Fruit fly (Drosophila melanogaster) whole organism, embryonic: ENCODE data around the gene Shawn.
A peak's percentile ranks its signal among the peaks of the same experiment; 100 is the strongest.

Source experiments
- Bteb2 ChIP-seq: fragments of 200-800 bp; sonication (Bioruptor generic); optimal IDR thresholded peaks from 2 replicates; lab custom pipeline; 2016; ENCODE audit warnings: missing biosample characterization, missing genetic modification characterization
- CG10147 ChIP-seq: fragments of 200-800 bp; sonication (Bioruptor generic); optimal IDR thresholded peaks from 2 replicates; lab custom pipeline; 2019; ENCODE audit warnings: missing biosample characterization, mild to moderate bottlenecking, missing genetic modification characterization, moderate library complexity
- CG10267 ChIP-seq: fragments of 200-800 bp; sonication (Bioruptor generic); optimal IDR thresholded peaks from 2 replicates; lab custom pipeline; 2018; ENCODE audit warnings: missing biosample characterization, mild to moderate bottlenecking, missing genetic modification characterization, moderate library complexity
- CG10462 ChIP-seq: fragments of 200-800 bp; sonication (Bioruptor generic); optimal IDR thresholded peaks from 2 replicates; lab custom pipeline; 2016; ENCODE audit warnings: missing biosample characterization, missing genetic modification characterization
- CG12236 ChIP-seq: fragments of 200-800 bp; sonication (Bioruptor generic); optimal IDR thresholded peaks from 2 replicates; lab custom pipeline; 2016; ENCODE audit warnings: missing biosample characterization, missing genetic modification characterization
- CG14667 ChIP-seq: fragments of 200-800 bp; sonication (Bioruptor generic); IDR thresholded peaks from 2 replicates; pipeline ENCODE4 v1.3.6; 2022; ENCODE audit warnings: missing biosample characterization, missing genetic modification characterization
- CG15514 ChIP-seq: fragments of 200-800 bp; sonication (Bioruptor generic); optimal IDR thresholded peaks from 3 replicates; lab custom pipeline; 2017; ENCODE audit warnings: missing biosample characterization, missing genetic modification characterization, mild to moderate bottlenecking, moderate library complexity, missing genetic modification reagents
- CG16813 ChIP-seq: fragments of 200-800 bp; sonication (Bioruptor generic); IDR thresholded peaks from 3 replicates; pipeline ENCODE4 v1.3.6; 2022; ENCODE audit warnings: missing biosample characterization, missing genetic modification characterization; ENCODE audit not compliant: partially characterized antibody
- CG16815 ChIP-seq: fragments of 200-800 bp; sonication (Bioruptor generic); optimal IDR thresholded peaks from 3 replicates; lab custom pipeline; 2017; ENCODE audit warnings: missing biosample characterization, mild to moderate bottlenecking, missing genetic modification characterization
- CG1792 ChIP-seq: fragments of 200-800 bp; sonication (Bioruptor generic); optimal IDR thresholded peaks from 2 replicates; lab custom pipeline; 2016; ENCODE audit warnings: missing biosample characterization, missing genetic modification characterization
- CG18599 ChIP-seq: fragments of 200-800 bp; sonication (Bioruptor generic); optimal IDR thresholded peaks from 3 replicates; lab custom pipeline; 2017; ENCODE audit warnings: missing biosample characterization, missing genetic modification characterization, mild to moderate bottlenecking, moderate library complexity, missing genetic modification reagents
- CG2889 ChIP-seq: fragments of 200-800 bp; sonication (Bioruptor generic); IDR thresholded peaks from 3 replicates; pipeline ENCODE4 v1.3.6; 2022; ENCODE audit warnings: missing biosample characterization, missing genetic modification characterization
- CG30020 ChIP-seq: fragments of 200-800 bp; optimal IDR thresholded peaks from 2 replicates; lab custom pipeline; 2019; ENCODE audit warnings: missing biosample characterization, mild to moderate bottlenecking, missing genetic modification characterization, moderate library complexity
- CG31441 ChIP-seq: fragments of 200-800 bp; sonication (Bioruptor generic); IDR thresholded peaks from 2 replicates; pipeline ENCODE4 v1.3.6; 2022; ENCODE audit warnings: missing biosample characterization, missing genetic modification characterization
- CG4404 ChIP-seq: fragments of 200-800 bp; sonication (Bioruptor generic); IDR thresholded peaks from 2 replicates; pipeline ENCODE4 v1.3.6; 2022; ENCODE audit warnings: missing biosample characterization, missing genetic modification characterization
- CG5953 ChIP-seq: fragments of 200-800 bp; sonication (Bioruptor generic); IDR thresholded peaks from 2 replicates; pipeline ENCODE4 v1.3.6; 2022; ENCODE audit warnings: missing biosample characterization, missing genetic modification characterization
- CG6272 ChIP-seq: fragments of 200-800 bp; sonication (Bioruptor generic); IDR thresholded peaks from 2 replicates; pipeline ENCODE4 v1.3.6; 2022; ENCODE audit warnings: missing biosample characterization, missing genetic modification characterization
- CG8765 ChIP-seq: fragments of 200-800 bp; sonication (Bioruptor generic); IDR thresholded peaks from 2 replicates; pipeline ENCODE4 v1.3.6; 2022; ENCODE audit warnings: missing biosample characterization, missing genetic modification characterization
- CG9609 ChIP-seq: fragments of 200-800 bp; sonication (Bioruptor generic); optimal IDR thresholded peaks from 3 replicates; lab custom pipeline; 2016; ENCODE audit warnings: missing biosample characterization, missing genetic modification characterization
- CoRest ChIP-seq: fragments of 200-800 bp; sonication (Bioruptor generic); optimal IDR thresholded peaks from 3 replicates; lab custom pipeline; 2018; ENCODE audit warnings: missing biosample characterization, mild to moderate bottlenecking, missing genetic modification characterization, moderate library complexity
- Dp ChIP-seq: fragments of 200-800 bp; sonication (Bioruptor generic); optimal IDR thresholded peaks from 2 replicates; lab custom pipeline; 2018; ENCODE audit warnings: missing biosample characterization, mild to moderate bottlenecking, missing genetic modification characterization, moderate library complexity
- GATAe ChIP-seq: fragments of 200-800 bp; sonication (Bioruptor generic); conservative IDR thresholded peaks from 2 replicates; pipeline ENCODE4 v1.3.6; 2022; ENCODE audit warnings: missing biosample characterization, missing genetic modification characterization
- HHEX ChIP-seq: fragments of 200-800 bp; sonication (Bioruptor generic); optimal IDR thresholded peaks from 3 replicates; lab custom pipeline; 2017; ENCODE audit warnings: missing biosample characterization, mild to moderate bottlenecking, missing genetic modification characterization, missing genetic modification reagents
- Hey ChIP-seq: fragments of 200-800 bp; sonication (Bioruptor generic); optimal IDR thresholded peaks from 3 replicates; lab custom pipeline; 2018; ENCODE audit warnings: missing biosample characterization, mild to moderate bottlenecking, missing genetic modification characterization
- MTF-1 ChIP-seq: fragments of 200-800 bp; sonication (Bioruptor generic); optimal IDR thresholded peaks from 2 replicates; lab custom pipeline; 2018; ENCODE audit warnings: missing biosample characterization, mild to moderate bottlenecking, missing genetic modification characterization, borderline replicate concordance
- NK7.1 ChIP-seq: fragments of 200-800 bp; sonication (Bioruptor generic); optimal IDR thresholded peaks from 3 replicates; lab custom pipeline; 2016; ENCODE audit warnings: missing biosample characterization, missing genetic modification characterization
- NfI ChIP-seq: fragments of 200-800 bp; sonication (Bioruptor generic); optimal IDR thresholded peaks from 3 replicates; lab custom pipeline; 2018; ENCODE audit warnings: missing biosample characterization, mild to moderate bottlenecking, missing genetic modification characterization, moderate library complexity
- Poxn ChIP-seq: fragments of 200-800 bp; sonication (Bioruptor generic); IDR thresholded peaks from 2 replicates; pipeline ENCODE4 v1.3.6; 2022; ENCODE audit warnings: missing biosample characterization, missing genetic modification characterization
- Rfx ChIP-seq: fragments of 200-800 bp; sonication (Bioruptor generic); IDR thresholded peaks from 2 replicates; pipeline ENCODE4 v1.3.6; 2022; ENCODE audit warnings: missing biosample characterization, missing genetic modification characterization
- amos ChIP-seq: fragments of 200-800 bp; sonication (Bioruptor generic); IDR thresholded peaks from 2 replicates; pipeline ENCODE4 v1.3.6; 2022; ENCODE audit warnings: missing biosample characterization, missing genetic modification characterization; ENCODE audit not compliant: partially characterized antibody
- ase ChIP-seq: fragments of 200-800 bp; sonication (Bioruptor generic); IDR thresholded peaks from 3 replicates; pipeline ENCODE4 v1.3.6; 2022; ENCODE audit warnings: missing biosample characterization, missing genetic modification characterization
- chinmo ChIP-seq: fragments of 200-800 bp; sonication (Bioruptor generic); IDR thresholded peaks from 4 replicates; pipeline ENCODE4 v1.3.6; 2022; ENCODE audit warnings: missing biosample characterization, missing genetic modification characterization; ENCODE audit not compliant: partially characterized antibody
- chn ChIP-seq: fragments of 200-800 bp; sonication (Bioruptor generic); optimal IDR thresholded peaks from 2 replicates; lab custom pipeline; 2016; ENCODE audit warnings: missing biosample characterization, missing genetic modification characterization
- dan ChIP-seq: fragments of 200-800 bp; sonication (Bioruptor generic); IDR thresholded peaks from 2 replicates; pipeline ENCODE4 v1.3.6; 2022; ENCODE audit warnings: missing biosample characterization, missing genetic modification characterization
- danr ChIP-seq: fragments of 200-800 bp; sonication (Bioruptor generic); IDR thresholded peaks from 2 replicates; pipeline ENCODE4 v1.3.6; 2022; ENCODE audit warnings: missing biosample characterization, missing genetic modification characterization
- disco-r ChIP-seq: fragments of 200-800 bp; sonication (Bioruptor generic); optimal IDR thresholded peaks from 2 replicates; lab custom pipeline; 2016; ENCODE audit warnings: missing biosample characterization, missing genetic modification characterization
- esg ChIP-seq: fragments of 200-800 bp; sonication (Bioruptor generic); conservative IDR thresholded peaks from 2 replicates; pipeline ENCODE4 v1.3.6; 2022; ENCODE audit warnings: missing biosample characterization, missing genetic modification characterization
- fd96Cb ChIP-seq: fragments of 200-800 bp; sonication (Bioruptor generic); optimal IDR thresholded peaks from 2 replicates; lab custom pipeline; 2018; ENCODE audit warnings: missing biosample characterization, mild to moderate bottlenecking, missing genetic modification characterization, moderate library complexity
- fru ChIP-seq: fragments of >200 bp; optimal IDR thresholded peaks from 2 replicates; lab custom pipeline; 2017
- ftz-f1 ChIP-seq: fragments of 200-800 bp; sonication (Bioruptor generic); optimal IDR thresholded peaks from 2 replicates; lab custom pipeline; 2016; ENCODE audit warnings: missing biosample characterization, missing genetic modification characterization
- fu2 ChIP-seq: fragments of 200-800 bp; sonication (Bioruptor generic); optimal IDR thresholded peaks from 2 replicates; lab custom pipeline; 2016; ENCODE audit warnings: missing biosample characterization, missing genetic modification characterization
- inv ChIP-seq: fragments of 200-800 bp; sonication (Bioruptor generic); IDR thresholded peaks from 2 replicates; pipeline ENCODE4 v1.3.6; 2022; ENCODE audit warnings: missing biosample characterization, missing genetic modification characterization; ENCODE audit not compliant: partially characterized antibody
- lola ChIP-seq, 3 experiments: fragments of >200 bp in 2 of 3; fragments of 200-800 bp in 1 of 3; sonication (Bioruptor generic) in 1 of 3; optimal IDR thresholded peaks; 2 replicates each; lab custom pipeline; 2017 to 2019; ENCODE audit warnings: missing biosample characterization in 3 of 3, missing genetic modification characterization in 3 of 3, mild to moderate bottlenecking in 1 of 3, moderate library complexity in 1 of 3
- maf-S ChIP-seq: fragments of 200-800 bp; sonication (Bioruptor generic); optimal IDR thresholded peaks from 2 replicates; lab custom pipeline; 2016; ENCODE audit warnings: missing biosample characterization, missing genetic modification characterization
- oc ChIP-seq: fragments of 200-800 bp; sonication (Bioruptor generic); optimal IDR thresholded peaks from 2 replicates; lab custom pipeline; 2018; ENCODE audit warnings: missing biosample characterization, mild to moderate bottlenecking, missing genetic modification characterization, moderate library complexity
- sd ChIP-seq: fragments of 200-800 bp; sonication (Bioruptor generic); optimal IDR thresholded peaks from 3 replicates; lab custom pipeline; 2018; ENCODE audit warnings: missing biosample characterization, mild to moderate bottlenecking, missing genetic modification characterization, moderate library complexity
- sug ChIP-seq: fragments of 200-800 bp; optimal IDR thresholded peaks from 2 replicates; lab custom pipeline; 2019; ENCODE audit warnings: missing biosample characterization, mild to moderate bottlenecking, missing genetic modification characterization, moderate library complexity
- z ChIP-seq: fragments of 200-800 bp; sonication (Bioruptor generic); IDR thresholded peaks from 3 replicates; pipeline ENCODE4 v1.3.6; 2022; ENCODE audit warnings: missing biosample characterization, missing genetic modification characterization

Gene Shawn

DNA sequence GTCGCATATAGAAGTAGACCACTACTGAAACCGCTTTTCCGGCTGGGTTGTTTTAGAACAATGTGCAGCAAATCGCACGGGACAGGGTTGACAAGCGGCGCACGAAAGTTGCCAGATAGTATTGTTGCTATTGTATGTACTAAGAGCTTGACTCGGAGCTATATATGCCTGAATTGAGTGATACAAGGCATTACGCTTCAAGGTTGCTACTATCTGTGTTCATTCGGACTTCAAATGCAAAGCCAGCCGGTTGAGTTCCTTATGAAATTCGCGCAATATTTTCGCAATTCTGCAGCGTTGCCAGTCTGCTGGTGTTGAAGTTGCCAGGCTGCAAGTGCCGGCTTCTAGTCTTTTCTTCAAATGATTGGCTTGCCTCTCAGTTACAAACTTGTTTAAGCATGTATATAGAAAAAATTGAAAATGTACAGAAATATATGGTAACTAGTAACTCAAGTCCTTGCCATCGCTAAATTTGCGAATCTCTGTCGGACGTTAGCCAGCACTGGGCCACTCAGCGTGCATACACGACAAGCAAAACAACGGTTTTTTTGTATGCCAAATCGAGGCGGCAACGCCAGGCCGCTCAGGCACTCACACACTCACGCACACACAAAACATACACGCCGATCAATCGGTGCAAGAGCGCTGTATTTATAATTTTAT lies 40.6 kb downstream of the Shawn start, which contains the start of the genes Ranbp21 and Elys (continued):
- TF ChIP-seq CG10462 (GFP tag; lab: Kevin White, UChicago) (peak; percentile 77), chinmo (GFP tag; lab: Robert Waterston, UW) (0 out of 4 replicates have a peak, but pooled peaks have one; percentile 34), fd96Cb (tag; lab: Kevin White, UChicago) (peak; percentile 14), Hey (tag; lab: Kevin White, UChicago) (no peak), Bteb2 (GFP tag; lab: Kevin White, UChicago) (peak; percentile 30), oc (tag; lab: Kevin White, UChicago) (no peak), dan (GFP tag; lab: Robert Waterston, UW) (0 out of 2 replicates have a peak, but pooled peaks have one; percentile 30), CG4404 (GFP tag; lab: Robert Waterston, UW) (peak; percentile 54; the same call in 1 of the 2 replicates), CG18599 (GFP tag; lab: Kevin White, UChicago) (no peak), maf-S (GFP tag; lab: Kevin White, UChicago) (peak; percentile 43), CG14667 (GFP tag; lab: Robert Waterston, UW) (peak; percentile 37; the same call in 1 of the 2 replicates), CG1792 (GFP tag; lab: Kevin White, UChicago) (peak; percentile 55), CG15514 (GFP tag; lab: Kevin White, UChicago) (peak; percentile 13), amos (GFP tag; lab: Robert Waterston, UW) (peak; percentile 55; the same call in 1 of the 2 replicates), CG6272 (peak; percentile 40; the same call in 1 of the 2 replicates), disco-r (GFP tag; lab: Kevin White, UChicago) (peak; percentile 12), fu2 (GFP tag; lab: Kevin White, UChicago) (peak; percentile 65), ase (peak; percentile 50; the same call in 1 of the 3 replicates), sd (tag; lab: Kevin White, UChicago) (no peak), danr (GFP tag; lab: Robert Waterston, UW) (no peak), HHEX (GFP tag; lab: Kevin White, UChicago) (no peak), GATAe (no peak), MTF-1 (GFP tag; lab: Kevin White, UChicago) (no peak), CG2889 (GFP tag; lab: Robert Waterston, UW) (0 out of 3 replicates have a peak, but pooled peaks have one; percentile 27), z (GFP tag; lab: Robert Waterston, UW) (no peak), chn (GFP tag; lab: Kevin White, UChicago) (peak; percentile 59), CG5953 (GFP tag; lab: Robert Waterston, UW) (no peak), Dp (GFP tag; lab: Kevin White, UChicago) (peak; percentile 44), CoRest (tag; lab: Kevin White, UChicago) (peak; percentile 55), CG16813 (0 out of 3 replicates have a peak, but pooled peaks have one; percentile 56), NK7.1 (GFP tag; lab: Kevin White, UChicago) (peak; percentile 36), CG9609 (GFP tag; lab: Kevin White, UChicago) (peak; percentile 71), CG16815 (GFP tag; lab: Kevin White, UChicago) (no peak), ftz-f1 (GFP tag; lab: Kevin White, UChicago) (peak; percentile 5), CG10147 (GFP tag; lab: Kevin White, UChicago) (no peak), CG31441 (GFP tag; lab: Robert Waterston, UW) (no peak), sug (tag; lab: Kevin White, UChicago) (no peak), Poxn (no peak), CG30020 (tag; lab: Kevin White, UChicago) (peak; percentile 27), Rfx (GFP tag; lab: Robert Waterston, UW) (peak; percentile 66; the same call in 1 of the 2 replicates), CG8765 (GFP tag; lab: Robert Waterston, UW) (peak; percentile 31; the same call in 1 of the 2 replicates), esg (peak; percentile 47; the same call in 1 of the 2 replicates), inv (GFP tag; lab: Robert Waterston, UW) (peak; percentile 45; the same call in 1 of the 2 replicates), CG10267 (tag; lab: Kevin White, UChicago) (peak; percentile 93), NfI (GFP tag; lab: Kevin White, UChicago) (peak; percentile 27), fru (no peak), CG12236 (GFP tag; lab: Kevin White, UChicago) (no peak), lola (GFP tag; optimal IDR thresholded peaks at IDR 0.05; lab: Kevin White, UChicago) (peak in 1 of 3 experiments; percentile 51)
